Worm (Caenorhabditis elegans): Measurements from ENCODE around the gene pfut-1.

DNA sequence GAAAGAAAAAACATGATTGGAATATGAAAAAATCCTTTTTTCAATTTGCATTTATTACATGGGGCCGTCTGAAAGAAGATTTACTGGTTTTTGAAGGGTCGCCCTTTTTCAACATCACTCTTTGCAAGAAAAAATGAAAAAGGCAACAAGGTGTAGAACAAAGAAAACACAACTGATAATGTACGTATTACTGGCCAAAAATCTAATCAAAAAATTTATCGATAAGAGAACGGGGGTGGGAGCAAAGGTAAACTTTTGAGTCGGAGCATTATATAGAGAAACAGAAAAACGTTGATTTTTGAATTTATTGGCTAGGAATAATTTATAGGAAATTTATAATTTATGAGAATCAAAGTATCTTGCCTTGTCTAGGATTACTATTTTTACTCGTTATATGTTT lies 16.2 kb downstream of the pfut-1 start:
- TF ChIP-seq php-3 (GFP tag; IDR thresholded peaks at IDR 0.05) (no peak), zfp-2 (tag; optimal IDR thresholded peaks at IDR 0.05) (no peak), set-16 (GFP tag; IDR thresholded peaks at IDR 0.05) (no peak), lin-15B (tag; optimal IDR thresholded peaks at IDR 0.05) (no peak), F10B5.3 (tag; optimal IDR thresholded peaks at IDR 0.05) (no peak), hlh-30 (tag; optimal IDR thresholded peaks at IDR 0.05; ENCODE audit: insufficient read depth) (no peak), nhr-111 (GFP tag; optimal IDR thresholded peaks at IDR 0.05) (no peak), tag-97 (GFP tag; IDR thresholded peaks at IDR 0.05) (no peak), lin-13 (GFP tag; optimal IDR thresholded peaks at IDR 0.05) (no peak), hlh-11 (tag; optimal IDR thresholded peaks at IDR 0.05) (no peak)

Measured in whole organism, L4 larva.